Worm (Caenorhabditis elegans) whole organism, midembryonic: Measurements from ENCODE around the gene F44E2.10.

Experiments used
- T22C8.4 ChIP-seq: fragments of 200-800 bp; sonication (Bioruptor generic); IDR thresholded peaks from 2 replicates; pipeline ENCODE4 v1.3.6; 2022; ENCODE audit warnings: missing genetic modification characterization, missing compliant biosample characterization
- cog-1 ChIP-seq: sonication (generic microtip); optimal IDR thresholded peaks from 2 replicates; lab custom pipeline; 2016; ENCODE audit warnings: missing genetic modification characterization, missing compliant biosample characterization
- ref-1 ChIP-seq: fragments of 200-800 bp; sonication (Bioruptor generic); conservative IDR thresholded peaks from 2 replicates; pipeline ENCODE4 v1.3.6; 2022; ENCODE audit warnings: missing genetic modification reagents, missing genetic modification characterization, missing compliant biosample characterization
- tab-1 ChIP-seq: fragments of 200-800 bp; sonication (Bioruptor generic); IDR thresholded peaks from 2 replicates; pipeline ENCODE4 v1.3.6; 2022; ENCODE audit warnings: missing genetic modification characterization, missing compliant biosample characterization
- ztf-23 ChIP-seq: fragments of 200-800 bp; sonication (Bioruptor generic); IDR thresholded peaks from 2 replicates; pipeline ENCODE4 v1.3.6; 2022; ENCODE audit warnings: missing genetic modification reagents, missing genetic modification characterization, missing compliant biosample characterization

- TF ChIP-seq tab-1 (GFP tag; lab: Robert Waterston, UW) (no peak), T22C8.4 (no peak), ztf-23 (GFP tag; lab: Robert Waterston, UW) (no peak), ref-1 (no peak), cog-1 (tag; lab: Kevin White, UChicago) (no peak)
Observed at ce11 chrIII:8780473-8780872, 50.4 kb downstream of the F44E2.10 start.
